Fruit fly (Drosophila melanogaster) whole organism, adult: ENCODE results near the gene Gmap.

Experiments
- CG11617 ChIP-seq: fragments of 200-800 bp; sonication (Bioruptor generic); optimal IDR thresholded peaks from 2 replicates; lab custom pipeline; 2017; ENCODE audit warnings: mild to moderate bottlenecking, missing biosample characterization, missing genetic modification reagents, missing genetic modification characterization
- CG12768 ChIP-seq: fragments of 200-800 bp; sonication (Bioruptor generic); optimal IDR thresholded peaks from 2 replicates; lab custom pipeline; 2017; ENCODE audit warnings: missing biosample characterization, missing genetic modification characterization, mild to moderate bottlenecking, moderate library complexity, missing genetic modification reagents
- CG14711 ChIP-seq: fragments of 200-800 bp; sonication (Bioruptor generic); optimal IDR thresholded peaks from 2 replicates; lab custom pipeline; 2018; ENCODE audit warnings: missing biosample characterization, mild to moderate bottlenecking, missing genetic modification characterization, moderate library complexity
- CG1620 ChIP-seq: fragments of 200-800 bp; sonication (Bioruptor generic); optimal IDR thresholded peaks from 2 replicates; lab custom pipeline; 2016; ENCODE audit warnings: missing biosample characterization, missing genetic modification characterization
- CG33017 ChIP-seq: fragments of 200-800 bp; sonication (Bioruptor generic); optimal IDR thresholded peaks from 2 replicates; lab custom pipeline; 2018; ENCODE audit warnings: missing biosample characterization, mild to moderate bottlenecking, missing genetic modification characterization, moderate library complexity
- CG5204 ChIP-seq: fragments of 200-800 bp; sonication (Bioruptor generic); optimal IDR thresholded peaks from 2 replicates; lab custom pipeline; 2016; ENCODE audit warnings: missing biosample characterization, missing genetic modification characterization
- CG7045 ChIP-seq: fragments of 200-800 bp; sonication (Bioruptor generic); optimal IDR thresholded peaks from 2 replicates; lab custom pipeline; 2017; ENCODE audit warnings: missing biosample characterization, mild to moderate bottlenecking, missing genetic modification characterization
- CG7101 ChIP-seq: fragments of 200-800 bp; sonication (Bioruptor generic); optimal IDR thresholded peaks from 2 replicates; lab custom pipeline; 2018; ENCODE audit warnings: missing biosample characterization, mild to moderate bottlenecking, missing genetic modification characterization, moderate library complexity
- Clk ChIP-seq: fragments of 200-800 bp; sonication (Bioruptor generic); optimal IDR thresholded peaks from 2 replicates; lab custom pipeline; 2017; ENCODE audit warnings: missing biosample characterization, missing genetic modification characterization
- Crg-1 ChIP-seq: fragments of 200-800 bp; sonication (Bioruptor generic); optimal IDR thresholded peaks from 2 replicates; lab custom pipeline; 2016; ENCODE audit warnings: missing biosample characterization, missing genetic modification characterization
- Hr96 ChIP-seq: fragments of 200-800 bp; sonication (Bioruptor generic); optimal IDR thresholded peaks from 2 replicates; lab custom pipeline; 2016; ENCODE audit warnings: missing biosample characterization, missing genetic modification characterization
- Mnt ChIP-seq: fragments of 200-800 bp; sonication (Bioruptor generic); optimal IDR thresholded peaks from 2 replicates; lab custom pipeline; 2016; ENCODE audit warnings: missing biosample characterization, mild to moderate bottlenecking, missing genetic modification characterization
- bab1 ChIP-seq: fragments of 200-800 bp; sonication (Bioruptor generic); optimal IDR thresholded peaks from 3 replicates; lab custom pipeline; 2019; ENCODE audit warnings: missing biosample characterization, mild to moderate bottlenecking, missing genetic modification characterization, moderate library complexity
- cic ChIP-seq: fragments of 200-800 bp; sonication (Bioruptor generic); optimal IDR thresholded peaks from 2 replicates; lab custom pipeline; 2017; ENCODE audit warnings: missing biosample characterization, mild to moderate bottlenecking, missing genetic modification characterization, moderate library complexity
- cnc ChIP-seq, 2 experiments: fragments of >200 bp; optimal IDR thresholded peaks; 2 replicates each; lab custom pipeline; 2017
- kay ChIP-seq: fragments of 200-800 bp; sonication (Bioruptor generic); peaks from one replicate; lab custom pipeline; 2016; ENCODE audit warnings: missing biosample characterization, missing genetic modification characterization, borderline replicate concordance
- ovo ChIP-seq: fragments of 200-800 bp; sonication (Bioruptor generic); optimal IDR thresholded peaks from 2 replicates; lab custom pipeline; 2016; ENCODE audit warnings: missing biosample characterization, missing genetic modification characterization
- pad ChIP-seq: fragments of 200-800 bp; sonication (Bioruptor generic); optimal IDR thresholded peaks from 3 replicates; lab custom pipeline; 2017; ENCODE audit warnings: missing biosample characterization, missing genetic modification characterization, mild to moderate bottlenecking, moderate library complexity, missing genetic modification reagents
- tj ChIP-seq: fragments of 200-800 bp; sonication (Bioruptor generic); optimal IDR thresholded peaks from 3 replicates; lab custom pipeline; 2017; ENCODE audit warnings: missing biosample characterization, mild to moderate bottlenecking, missing genetic modification characterization, moderate library complexity
- toe ChIP-seq: fragments of 200-800 bp; sonication (Bioruptor generic); optimal IDR thresholded peaks from 2 replicates; lab custom pipeline; 2016; ENCODE audit warnings: missing biosample characterization, missing genetic modification characterization

Gene Gmap

dm6 chrX:15554256-15554678, 67.5 kb downstream of the Gmap start, which contains the start of gene Ac13E:
Gene Ac13E (minus strand): TSS chrX:15554278.
- peak; percentile 83 for TF ChIP-seq Mnt
- TF ChIP-seq toe (GFP tag; lab: Kevin White, UChicago) = peak; percentile 84
- peak; percentile 42 for TF ChIP-seq Clk
- peak; percentile 86 for TF ChIP-seq CG12768
- TF ChIP-seq CG14711 = peak; percentile 79
- peak; percentile 64 for TF ChIP-seq kay
- peak; percentile 86 for TF ChIP-seq Hr96 (GFP tag; lab: Kevin White, UChicago)
- TF ChIP-seq cic (GFP tag; lab: Kevin White, UChicago) = peak; percentile 49
- TF ChIP-seq CG7101 = peak; percentile 91
- TF ChIP-seq cnc (optimal IDR thresholded peaks at IDR 0.05; lab: Kevin White, UChicago) = no peak
- TF ChIP-seq pad (GFP tag; lab: Kevin White, UChicago) = peak; percentile 79
- TF ChIP-seq CG7045 (GFP tag; lab: Kevin White, UChicago) = peak; percentile 80
- peak; percentile 66 for TF ChIP-seq ovo (GFP tag; lab: Kevin White, UChicago)
- TF ChIP-seq bab1 (GFP tag; lab: Kevin White, UChicago) = peak; percentile 91
- TF ChIP-seq Crg-1 = peak; percentile 80
- peak; percentile 84 for TF ChIP-seq CG1620 (GFP tag; lab: Kevin White, UChicago)
- peak; percentile 82 for TF ChIP-seq CG5204 (GFP tag; lab: Kevin White, UChicago)
- TF ChIP-seq CG11617 (GFP tag; lab: Kevin White, UChicago) = peak; percentile 92
- peak; percentile 71 for TF ChIP-seq tj (GFP tag; lab: Kevin White, UChicago)
- TF ChIP-seq CG33017 (tag; lab: Kevin White, UChicago) = peak; percentile 81

dm6 chrX:15555945-15556344, 69.2 kb downstream of the Gmap start, which contains the start of gene CG42300:
Gene CG42300 (minus strand): TSS chrX:15556045.
- TF ChIP-seq pad (GFP tag; lab: Kevin White, UChicago) (no peak), CG7045 (GFP tag; lab: Kevin White, UChicago) (no peak), ovo (GFP tag; lab: Kevin White, UChicago) (no peak), Crg-1 (no peak), bab1 (GFP tag; lab: Kevin White, UChicago) (no peak), toe (GFP tag; lab: Kevin White, UChicago) (no peak), kay (no peak), Clk (no peak), CG14711 (no peak), Hr96 (GFP tag; lab: Kevin White, UChicago) (no peak), Mnt (no peak), CG7101 (no peak), CG12768 (no peak), CG1620 (GFP tag; lab: Kevin White, UChicago) (no peak), CG11617 (GFP tag; lab: Kevin White, UChicago) (no peak)
